Worm (Caenorhabditis elegans) whole organism, midembryonic: ENCODE data around the gene rnf-5.

Source experiments
- T22C8.4 ChIP-seq: fragments of 200-800 bp; sonication (Bioruptor generic); IDR thresholded peaks from 2 replicates; pipeline ENCODE4 v1.3.6; 2022; ENCODE audit warnings: missing genetic modification characterization, missing compliant biosample characterization
- cog-1 ChIP-seq: sonication (generic microtip); optimal IDR thresholded peaks from 2 replicates; lab custom pipeline; 2016; ENCODE audit warnings: missing genetic modification characterization, missing compliant biosample characterization
- flt-1 ChIP-seq: fragments of 200-800 bp; sonication (Bioruptor generic); IDR thresholded peaks from 2 replicates; pipeline ENCODE4 v1.3.6; 2022; ENCODE audit warnings: missing genetic modification characterization, missing compliant biosample characterization
- klf-2 ChIP-seq: fragments of 200-800 bp; sonication (Bioruptor generic); conservative IDR thresholded peaks from 2 replicates; pipeline ENCODE4 v1.3.6; 2022; ENCODE audit warnings: missing genetic modification reagents, missing genetic modification characterization, missing compliant biosample characterization
- med-1 ChIP-seq: sonication (generic microtip); optimal IDR thresholded peaks from 2 replicates; lab custom pipeline; 2017; ENCODE audit warnings: missing genetic modification characterization, mild to moderate bottlenecking, missing compliant biosample characterization, antibody characterized with exemption, missing genetic modification reagents; ENCODE audit not compliant: insufficient read depth
- ref-1 ChIP-seq: fragments of 200-800 bp; sonication (Bioruptor generic); conservative IDR thresholded peaks from 2 replicates; pipeline ENCODE4 v1.3.6; 2022; ENCODE audit warnings: missing genetic modification reagents, missing genetic modification characterization, missing compliant biosample characterization
- tab-1 ChIP-seq: fragments of 200-800 bp; sonication (Bioruptor generic); IDR thresholded peaks from 2 replicates; pipeline ENCODE4 v1.3.6; 2022; ENCODE audit warnings: missing genetic modification characterization, missing compliant biosample characterization
- ztf-23 ChIP-seq: fragments of 200-800 bp; sonication (Bioruptor generic); IDR thresholded peaks from 2 replicates; pipeline ENCODE4 v1.3.6; 2022; ENCODE audit warnings: missing genetic modification reagents, missing genetic modification characterization, missing compliant biosample characterization
- ztf-29 ChIP-seq: fragments of 200-800 bp; sonication (Bioruptor generic); IDR thresholded peaks from 2 replicates; pipeline ENCODE4 v1.3.6; 2022; ENCODE audit warnings: missing genetic modification reagents, missing genetic modification characterization, missing compliant biosample characterization

The rnf-5 gene

DNA sequence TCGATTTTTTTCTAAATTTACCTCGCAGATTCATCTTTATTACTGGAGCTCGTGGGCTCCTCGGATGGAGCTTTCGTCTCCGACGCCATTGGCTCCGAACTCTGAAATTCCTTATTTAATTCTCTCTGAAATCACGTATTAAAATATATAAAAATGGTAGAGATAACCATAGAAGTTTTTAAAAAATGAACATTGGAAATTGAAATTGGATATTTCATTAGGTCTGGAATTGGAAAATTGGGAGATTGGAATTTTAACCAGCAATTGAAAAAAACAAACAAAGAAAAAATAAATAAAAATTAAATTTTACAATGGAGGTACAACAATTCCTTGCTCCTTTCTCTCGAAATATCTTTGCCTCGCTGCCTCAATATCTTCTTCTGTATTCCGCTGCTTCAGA lies at the start of gene rnf-5:
TSS of gene rnf-5 (minus strand) at position 101 of the 400 bp plus-strand sequence.
- TF ChIP-seq T22C8.4 (GFP tag; lab: Robert Waterston, UW) (no peak), ztf-23 (GFP tag; lab: Robert Waterston, UW) (no peak), tab-1 (GFP tag; lab: Robert Waterston, UW) (no peak), klf-2 (GFP tag; lab: Robert Waterston, UW) (no peak), ref-1 (GFP tag; lab: Robert Waterston, UW) (no peak), med-1 (GFP tag; lab: Kevin White, UChicago) (no peak), cog-1 (tag; lab: Kevin White, UChicago) (no peak), flt-1 (no peak), ztf-29 (no peak)

- TF ChIP-seq tab-1 (GFP tag; lab: Robert Waterston, UW) = no peak
- no peak for TF ChIP-seq med-1 (GFP tag; lab: Kevin White, UChicago)
- TF ChIP-seq ztf-29 = no peak
- no peak for TF ChIP-seq ztf-23 (GFP tag; lab: Robert Waterston, UW)
- TF ChIP-seq klf-2 (GFP tag; lab: Robert Waterston, UW) = no peak
- TF ChIP-seq cog-1 (tag; lab: Kevin White, UChicago) = no peak
- TF ChIP-seq T22C8.4 (GFP tag; lab: Robert Waterston, UW) = no peak
- no peak for TF ChIP-seq flt-1
- no peak for TF ChIP-seq ref-1 (GFP tag; lab: Robert Waterston, UW)
These were observed 44.0 kb upstream of the rnf-5 start for ce11 chrIII:4210661-4211060.

- TF ChIP-seq ztf-29 (no peak), ztf-23 (GFP tag; lab: Robert Waterston, UW) (no peak)
These were observed 42.5 kb upstream of the rnf-5 start, which contains the start of gene phlp-2 for ce11 chrIII:4209188-4209587. Gene phlp-2, plus strand, starts transcription at chrIII:4209488.

DNA sequence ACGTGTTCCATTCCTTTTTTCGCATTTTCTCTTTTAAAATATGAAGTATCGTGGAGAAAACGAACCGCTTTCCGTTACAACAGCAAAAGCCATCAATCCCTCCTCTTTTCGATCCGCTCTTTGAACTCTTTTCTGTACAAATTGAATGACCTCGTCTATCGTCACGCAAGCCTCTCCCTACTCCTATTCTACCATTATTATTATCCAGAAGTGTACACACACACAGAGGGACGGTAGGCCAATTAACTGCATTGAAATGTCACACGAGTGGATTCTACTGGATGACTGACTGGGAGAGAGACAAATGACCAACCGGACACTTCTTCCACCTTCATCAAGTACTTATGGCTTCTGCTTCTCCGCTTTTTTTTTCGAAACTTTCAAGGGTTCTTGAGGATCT lies 41.6 kb upstream of the rnf-5 start:
- TF ChIP-seq T22C8.4 (GFP tag; lab: Robert Waterston, UW) (no peak), tab-1 (GFP tag; lab: Robert Waterston, UW) (no peak), cog-1 (tag; lab: Kevin White, UChicago) (no peak), ztf-29 (no peak), ztf-23 (GFP tag; lab: Robert Waterston, UW) (no peak), ref-1 (GFP tag; lab: Robert Waterston, UW) (no peak), klf-2 (GFP tag; lab: Robert Waterston, UW) (no peak)

ce11 chrIII:4205751-4206327 lies 39.2 kb upstream of the rnf-5 start, which contains the start of gene R74.8:
Gene R74.8, plus strand, starts transcription at chrIII:4206277.
- TF ChIP-seq tab-1 (GFP tag; lab: Robert Waterston, UW) (no peak), med-1 (GFP tag; lab: Kevin White, UChicago) (no peak), flt-1 (no peak), klf-2 (GFP tag; lab: Robert Waterston, UW) (no peak), cog-1 (tag; lab: Kevin White, UChicago) (no peak), ref-1 (GFP tag; lab: Robert Waterston, UW) (no peak), ztf-23 (GFP tag; lab: Robert Waterston, UW) (no peak), ztf-29 (no peak)

DNA sequence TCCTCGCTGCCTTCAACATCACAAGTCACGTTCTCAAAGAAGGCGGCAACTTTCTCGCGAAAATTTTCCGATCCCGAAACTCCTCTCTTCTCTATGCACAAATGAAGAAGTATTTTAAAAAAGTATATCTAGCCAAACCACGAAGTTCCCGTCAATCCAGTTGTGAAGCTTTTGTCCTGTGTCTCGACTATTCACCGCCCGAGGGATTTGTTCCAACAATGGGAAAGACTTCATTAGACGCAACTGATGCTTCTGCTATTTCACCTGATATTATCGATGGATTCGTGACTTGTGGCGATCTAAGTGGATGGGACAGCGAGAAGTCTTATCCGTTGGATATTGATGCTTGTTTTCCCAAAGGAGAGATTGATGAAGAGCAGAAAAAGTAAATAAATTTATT lies 38.3 kb upstream of the rnf-5 start:
- TF ChIP-seq flt-1 (no peak), ztf-29 (no peak), tab-1 (GFP tag; lab: Robert Waterston, UW) (no peak), cog-1 (tag; lab: Kevin White, UChicago) (no peak), ref-1 (GFP tag; lab: Robert Waterston, UW) (no peak), klf-2 (GFP tag; lab: Robert Waterston, UW) (no peak), med-1 (GFP tag; lab: Kevin White, UChicago) (no peak), ztf-23 (GFP tag; lab: Robert Waterston, UW) (no peak), T22C8.4 (GFP tag; lab: Robert Waterston, UW) (no peak)

ce11 chrIII:4204072-4204471 lies 37.4 kb upstream of the rnf-5 start, which contains the start of the genes pelo-1 and R74.7:
Gene pelo-1, minus strand, starts transcription at chrIII:4204222.
Gene R74.7, plus strand, starts transcription at chrIII:4204429.
- TF ChIP-seq klf-2 (GFP tag; lab: Robert Waterston, UW) (no peak), ztf-23 (GFP tag; lab: Robert Waterston, UW) (no peak), med-1 (GFP tag; lab: Kevin White, UChicago) (no peak), ztf-29 (no peak), cog-1 (tag; lab: Kevin White, UChicago) (no peak), T22C8.4 (GFP tag; lab: Robert Waterston, UW) (no peak), ref-1 (GFP tag; lab: Robert Waterston, UW) (no peak), tab-1 (GFP tag; lab: Robert Waterston, UW) (no peak), flt-1 (no peak)

- TF ChIP-seq klf-2 (GFP tag; lab: Robert Waterston, UW) (no peak), med-1 (GFP tag; lab: Kevin White, UChicago) (no peak), ztf-23 (GFP tag; lab: Robert Waterston, UW) (no peak), flt-1 (no peak), tab-1 (GFP tag; lab: Robert Waterston, UW) (no peak), cog-1 (tag; lab: Kevin White, UChicago) (no peak), ref-1 (GFP tag; lab: Robert Waterston, UW) (no peak), T22C8.4 (GFP tag; lab: Robert Waterston, UW) (no peak), ztf-29 (no peak)
These were observed 30.3 kb upstream of the rnf-5 start, which contains the start of gene asd-1 for ce11 chrIII:4196988-4197384. Gene asd-1, plus strand, starts transcription at chrIII:4197285.

DNA sequence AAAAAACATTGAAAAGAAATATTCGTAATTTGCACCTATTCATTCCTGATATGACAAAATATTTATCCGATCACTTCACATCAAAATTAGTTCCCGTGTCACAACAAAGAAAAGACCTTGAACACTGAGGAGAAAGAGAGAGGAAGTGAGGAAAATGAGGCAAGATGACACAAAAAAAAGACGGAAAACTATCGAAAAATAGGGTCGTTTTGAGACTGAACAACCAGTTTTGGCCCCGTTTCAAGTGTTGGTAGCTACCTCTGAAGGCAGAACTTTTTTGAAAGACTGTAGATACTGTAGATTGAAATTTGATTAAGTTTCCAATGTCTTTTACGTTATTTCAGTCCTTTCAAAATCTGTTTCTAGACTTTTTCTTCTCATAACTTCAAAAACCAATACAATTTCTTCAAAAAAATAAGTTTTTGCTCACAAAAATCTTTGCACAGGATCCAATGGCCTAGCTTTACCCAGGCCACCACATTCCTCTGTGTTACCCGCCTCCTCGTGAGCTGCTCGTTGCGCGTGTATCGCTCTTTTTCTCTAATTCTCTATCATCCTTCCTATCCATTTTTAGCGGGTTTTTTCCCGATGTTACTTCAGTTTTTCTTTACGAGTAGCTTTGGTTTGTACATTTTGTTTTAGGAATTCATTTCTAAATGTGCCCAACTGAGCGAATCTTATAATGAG lies 29.8 kb upstream of the rnf-5 start:
- peak; percentile 47 for TF ChIP-seq cog-1 (tag; lab: Kevin White, UChicago)
- no peak for TF ChIP-seq med-1 (GFP tag; lab: Kevin White, UChicago)
- no peak for TF ChIP-seq ztf-29
- no peak for TF ChIP-seq T22C8.4 (GFP tag; lab: Robert Waterston, UW)
- TF ChIP-seq klf-2 (GFP tag; lab: Robert Waterston, UW) = no peak
- TF ChIP-seq ztf-23 (GFP tag; lab: Robert Waterston, UW) = peak; percentile 75
- TF ChIP-seq flt-1 = no peak
- no peak for TF ChIP-seq ref-1 (GFP tag; lab: Robert Waterston, UW)
